Worm (Caenorhabditis elegans) whole organism, L2 larva: ENCODE measurements around the gene ZK1307.8.

ENCODE experiments used
- C34F6.9 ChIP-seq: fragments of 150-350 bp; optimal IDR thresholded peaks from 2 replicates; lab custom pipeline; 2014; ENCODE audit warnings: missing biosample characterization, missing genetic modification characterization
- F13H6.1 ChIP-seq: sonication (generic microtip); optimal IDR thresholded peaks from 2 replicates; lab custom pipeline; 2016; ENCODE audit warnings: missing genetic modification characterization, missing compliant biosample characterization
- ceh-82 ChIP-seq: fragments of 150-350 bp; optimal IDR thresholded peaks from 2 replicates; lab custom pipeline; 2014; ENCODE audit warnings: missing biosample characterization, missing genetic modification characterization
- egl-27 ChIP-seq: sonication (generic microtip); optimal IDR thresholded peaks from 3 replicates; lab custom pipeline; 2017; ENCODE audit warnings: missing biosample characterization, missing genetic modification reagents, missing genetic modification characterization
- lin-13 ChIP-seq: fragments of 150-350 bp; optimal IDR thresholded peaks from 2 replicates; lab custom pipeline; 2014; ENCODE audit warnings: missing biosample characterization, missing genetic modification reagents, missing genetic modification characterization
- lin-39 ChIP-seq: fragments of 150-350 bp; optimal IDR thresholded peaks from 2 replicates; lab custom pipeline; 2014; ENCODE audit warnings: missing biosample characterization, missing genetic modification reagents, missing genetic modification characterization
- nhr-6 ChIP-seq: fragments of 150-350 bp; optimal IDR thresholded peaks from 2 replicates; lab custom pipeline; 2014; ENCODE audit warnings: missing biosample characterization, missing genetic modification characterization

ce11 chrII:9609296-9609695 lies 15.1 kb upstream of the ZK1307.8 start, which contains the start of gene pap-2:
- TF ChIP-seq ceh-82 (tag; lab: Kevin White, UChicago) (no peak), lin-39 (tag; lab: Kevin White, UChicago) (no peak), F13H6.1 (no peak), nhr-6 (tag; lab: Kevin White, UChicago) (no peak), lin-13 (no peak), egl-27 (tag; lab: Kevin White, UChicago) (no peak), C34F6.9 (tag; lab: Kevin White, UChicago) (no peak)
